Worm (Caenorhabditis elegans) whole organism, young adult: ENCODE measurements around the gene htrl-1.

Source experiments
- B0019.2 ChIP-seq: fragments of 200-800 bp; sonication (Bioruptor generic); conservative IDR thresholded peaks from 2 replicates; pipeline ENCODE4 v1.3.6; 2022; ENCODE audit warnings: missing genetic modification reagents, missing genetic modification characterization, missing compliant biosample characterization
- F10E7.11 ChIP-seq: sonication (generic microtip); optimal IDR thresholded peaks from 2 replicates; lab custom pipeline; 2017; ENCODE audit warnings: mild to moderate bottlenecking, missing genetic modification characterization, moderate library complexity, missing compliant biosample characterization
- F37B4.10 ChIP-seq: fragments of 200-800 bp; sonication (Bioruptor generic); IDR thresholded peaks from 2 replicates; pipeline ENCODE4 v1.3.6; 2022; ENCODE audit warnings: missing genetic modification characterization, missing compliant biosample characterization
- F39B2.1 ChIP-seq: fragments of 200-800 bp; sonication (Bioruptor generic); IDR thresholded peaks from 2 replicates; pipeline ENCODE4 v1.3.6; 2022; ENCODE audit warnings: missing genetic modification reagents, missing genetic modification characterization, missing compliant biosample characterization
- F49E8.2 ChIP-seq: sonication (generic microtip); optimal IDR thresholded peaks from 3 replicates; lab custom pipeline; 2017; ENCODE audit warnings: missing genetic modification characterization, mild to moderate bottlenecking, missing compliant biosample characterization, antibody characterized with exemption, moderate library complexity; ENCODE audit not compliant: insufficient read depth
- F52B5.7 ChIP-seq: sonication (generic microtip); optimal IDR thresholded peaks from 2 replicates; lab custom pipeline; 2016; ENCODE audit warnings: mild to moderate bottlenecking, missing genetic modification characterization, missing compliant biosample characterization
- K11D2.4 ChIP-seq: fragments of 200-800 bp; sonication (Bioruptor generic); IDR thresholded peaks from 2 replicates; pipeline ENCODE4 v1.3.6; 2022; ENCODE audit warnings: missing genetic modification reagents, missing genetic modification characterization, missing compliant biosample characterization
- K12H6.12 ChIP-seq: fragments of 200-800 bp; sonication (Bioruptor generic); optimal IDR thresholded peaks from 2 replicates; lab custom pipeline; 2018; ENCODE audit warnings: mild to moderate bottlenecking, missing genetic modification characterization, missing compliant biosample characterization
- Y53F4B.3 ChIP-seq: fragments of 200-800 bp; sonication (Bioruptor generic); IDR thresholded peaks from 2 replicates; pipeline ENCODE4 v1.3.6; 2022; ENCODE audit warnings: missing genetic modification reagents, missing genetic modification characterization, missing compliant biosample characterization
- Y67H2A.10 ChIP-seq: fragments of 200-800 bp; sonication (Bioruptor generic); conservative IDR thresholded peaks from 2 replicates; pipeline ENCODE4 v1.3.6; 2022; ENCODE audit warnings: missing genetic modification reagents, missing genetic modification characterization, missing compliant biosample characterization
- Y79H2A.3 ChIP-seq: fragments of 200-800 bp; sonication (Bioruptor generic); conservative IDR thresholded peaks from 2 replicates; pipeline ENCODE4 v1.3.6; 2022; ENCODE audit warnings: missing genetic modification reagents, missing genetic modification characterization, missing compliant biosample characterization
- Y95B8A.8 ChIP-seq: fragments of 200-800 bp; sonication (Bioruptor generic); IDR thresholded peaks from 2 replicates; pipeline ENCODE4 v1.3.6; 2022; ENCODE audit warnings: missing genetic modification reagents, missing genetic modification characterization, missing compliant biosample characterization
- akir-1 ChIP-seq: fragments of 200-800 bp; sonication (Bioruptor generic); optimal IDR thresholded peaks from 2 replicates; lab custom pipeline; 2018; ENCODE audit warnings: mild to moderate bottlenecking, missing genetic modification characterization, moderate library complexity, missing compliant biosample characterization
- aptf-3 ChIP-seq: fragments of 200-800 bp; sonication (Bioruptor generic); IDR thresholded peaks from 2 replicates; pipeline ENCODE4 v1.3.6; 2022; ENCODE audit warnings: missing genetic modification characterization, missing compliant biosample characterization
- attf-3 ChIP-seq: fragments of 200-800 bp; sonication (Bioruptor generic); conservative IDR thresholded peaks from 2 replicates; pipeline ENCODE4 v1.3.6; 2022; ENCODE audit warnings: missing genetic modification reagents, missing genetic modification characterization, missing compliant biosample characterization
- attf-6 ChIP-seq: fragments of 200-800 bp; sonication (Bioruptor generic); IDR thresholded peaks from 2 replicates; pipeline ENCODE4 v1.3.6; 2022; ENCODE audit warnings: missing genetic modification reagents, missing genetic modification characterization, missing compliant biosample characterization
- bed-1 ChIP-seq: fragments of 200-800 bp; sonication (Bioruptor generic); IDR thresholded peaks from 2 replicates; pipeline ENCODE4 v1.3.6; 2022; ENCODE audit warnings: missing genetic modification reagents, missing genetic modification characterization, missing compliant biosample characterization
- bed-2 ChIP-seq: fragments of 200-800 bp; sonication (Bioruptor generic); IDR thresholded peaks from 2 replicates; pipeline ENCODE4 v1.3.6; 2022; ENCODE audit warnings: missing genetic modification reagents, missing genetic modification characterization, missing compliant biosample characterization
- cebp-2 ChIP-seq: fragments of 200-800 bp; sonication (Bioruptor generic); IDR thresholded peaks from 2 replicates; pipeline ENCODE4 v1.3.6; 2022; ENCODE audit warnings: missing genetic modification characterization, missing compliant biosample characterization
- ceh-100 ChIP-seq: fragments of 200-800 bp; sonication (Bioruptor generic); IDR thresholded peaks from 2 replicates; pipeline ENCODE4 v1.3.6; 2022; ENCODE audit warnings: missing genetic modification reagents, missing genetic modification characterization, missing compliant biosample characterization
- ceh-27 ChIP-seq: fragments of 200-800 bp; sonication (Bioruptor generic); optimal IDR thresholded peaks from 2 replicates; lab custom pipeline; 2018; ENCODE audit warnings: mild to moderate bottlenecking, missing genetic modification characterization, moderate library complexity, missing compliant biosample characterization
- ceh-79 ChIP-seq: sonication (generic microtip); optimal IDR thresholded peaks from 2 replicates; lab custom pipeline; 2017; ENCODE audit warnings: mild to moderate bottlenecking, missing genetic modification characterization, missing compliant biosample characterization
- chd-7 ChIP-seq: sonication (generic microtip); optimal IDR thresholded peaks from 2 replicates; lab custom pipeline; 2016; ENCODE audit warnings: mild to moderate bottlenecking, missing genetic modification characterization, moderate library complexity, missing compliant biosample characterization
- efl-1 ChIP-seq: fragments of 150-350 bp; optimal IDR thresholded peaks from 2 replicates; lab custom pipeline; 2014; ENCODE audit warnings: missing biosample characterization, missing genetic modification reagents, missing genetic modification characterization
- egl-18 ChIP-seq: fragments of 200-800 bp; sonication (Bioruptor generic); IDR thresholded peaks from 2 replicates; pipeline ENCODE4 v1.3.6; 2022; ENCODE audit warnings: missing genetic modification reagents, missing genetic modification characterization, missing compliant biosample characterization
- egrh-3 ChIP-seq: fragments of 200-800 bp; sonication (Bioruptor generic); IDR thresholded peaks from 2 replicates; pipeline ENCODE4 v1.3.6; 2022; ENCODE audit warnings: missing genetic modification reagents, missing genetic modification characterization, missing compliant biosample characterization
- ets-4 ChIP-seq: fragments of 200-800 bp; sonication (Bioruptor generic); optimal IDR thresholded peaks from 2 replicates; lab custom pipeline; 2018; ENCODE audit warnings: mild to moderate bottlenecking, missing genetic modification characterization, missing compliant biosample characterization
- fkh-3 ChIP-seq: sonication (generic microtip); optimal IDR thresholded peaks from 2 replicates; lab custom pipeline; 2016; ENCODE audit warnings: mild to moderate bottlenecking, missing genetic modification characterization, missing compliant biosample characterization
- gei-17 ChIP-seq: fragments of 200-800 bp; sonication (Bioruptor generic); optimal IDR thresholded peaks from 2 replicates; lab custom pipeline; 2018; ENCODE audit warnings: mild to moderate bottlenecking, missing genetic modification characterization, missing compliant biosample characterization
- hlh-12 ChIP-seq: sonication (generic microtip); optimal IDR thresholded peaks from 2 replicates; lab custom pipeline; 2016; ENCODE audit warnings: missing genetic modification characterization, missing compliant biosample characterization
- lag-1 ChIP-seq: fragments of 200-800 bp; sonication (Bioruptor generic); IDR thresholded peaks from 2 replicates; pipeline ENCODE4 v1.3.6; 2022; ENCODE audit warnings: missing genetic modification reagents, missing genetic modification characterization, missing compliant biosample characterization
- lin-26 ChIP-seq: fragments of 200-800 bp; sonication (Bioruptor generic); IDR thresholded peaks from 2 replicates; pipeline ENCODE4 v1.3.6; 2022; ENCODE audit warnings: missing genetic modification reagents, missing genetic modification characterization, missing compliant biosample characterization
- lin-54 ChIP-seq: fragments of 200-800 bp; sonication (Bioruptor generic); optimal IDR thresholded peaks from 2 replicates; lab custom pipeline; 2018; ENCODE audit warnings: mild to moderate bottlenecking, missing genetic modification characterization, missing compliant biosample characterization
- mel-28 ChIP-seq: sonication (generic microtip); optimal IDR thresholded peaks from 2 replicates; lab custom pipeline; 2016; ENCODE audit warnings: borderline replicate concordance, mild to moderate bottlenecking, missing genetic modification characterization, missing compliant biosample characterization
- mes-4 ChIP-seq: sonication (generic microtip); optimal IDR thresholded peaks from 2 replicates; lab custom pipeline; 2016; ENCODE audit warnings: missing genotype, missing genetic modification characterization, missing compliant biosample characterization
- mxl-1 ChIP-seq: sonication (generic microtip); optimal IDR thresholded peaks from 2 replicates; lab custom pipeline; 2016; ENCODE audit warnings: missing genetic modification characterization, missing compliant biosample characterization
- pbrm-1 ChIP-seq: fragments of 200-800 bp; sonication (Bioruptor generic); IDR thresholded peaks from 2 replicates; pipeline ENCODE4 v1.3.6; 2022; ENCODE audit warnings: missing genetic modification reagents, missing genetic modification characterization, missing compliant biosample characterization
- pha-4 ChIP-seq: fragments of 150-350 bp; sonication (generic microtip); optimal IDR thresholded peaks from 2 replicates; lab custom pipeline; 2014; ENCODE audit warnings: missing biosample characterization, missing genetic modification reagents, missing genetic modification characterization
- somi-1 ChIP-seq: fragments of 200-800 bp; sonication (Bioruptor generic); optimal IDR thresholded peaks from 2 replicates; lab custom pipeline; 2018; ENCODE audit warnings: mild to moderate bottlenecking, missing genetic modification characterization, missing compliant biosample characterization
- sptf-2 ChIP-seq: fragments of 200-800 bp; sonication (Bioruptor generic); optimal IDR thresholded peaks from 2 replicates; lab custom pipeline; 2018; ENCODE audit warnings: mild to moderate bottlenecking, missing genetic modification characterization, missing compliant biosample characterization
- tbp1 ChIP-seq: fragments of 200-800 bp; sonication (Bioruptor generic); optimal IDR thresholded peaks from 2 replicates; lab custom pipeline; 2018; ENCODE audit warnings: mild to moderate bottlenecking, missing genetic modification characterization, missing compliant biosample characterization
- tlf-1 ChIP-seq: fragments of 200-800 bp; sonication (Bioruptor generic); optimal IDR thresholded peaks from 2 replicates; lab custom pipeline; 2018; ENCODE audit warnings: mild to moderate bottlenecking, missing genetic modification characterization, missing compliant biosample characterization
- unc-130 ChIP-seq: sonication (generic microtip); optimal IDR thresholded peaks from 2 replicates; lab custom pipeline; 2016; ENCODE audit warnings: missing genetic modification reagents, missing genetic modification characterization, missing compliant biosample characterization
- zim-3 ChIP-seq: sonication (generic microtip); optimal IDR thresholded peaks from 2 replicates; lab custom pipeline; 2017; ENCODE audit warnings: mild to moderate bottlenecking, missing genetic modification characterization, moderate library complexity, missing compliant biosample characterization
- ztf-25 ChIP-seq: fragments of 200-800 bp; sonication (Bioruptor generic); IDR thresholded peaks from 2 replicates; pipeline ENCODE4 v1.3.6; 2022; ENCODE audit warnings: missing genetic modification reagents, missing genetic modification characterization, missing compliant biosample characterization

htrl-1 gene

DNA sequence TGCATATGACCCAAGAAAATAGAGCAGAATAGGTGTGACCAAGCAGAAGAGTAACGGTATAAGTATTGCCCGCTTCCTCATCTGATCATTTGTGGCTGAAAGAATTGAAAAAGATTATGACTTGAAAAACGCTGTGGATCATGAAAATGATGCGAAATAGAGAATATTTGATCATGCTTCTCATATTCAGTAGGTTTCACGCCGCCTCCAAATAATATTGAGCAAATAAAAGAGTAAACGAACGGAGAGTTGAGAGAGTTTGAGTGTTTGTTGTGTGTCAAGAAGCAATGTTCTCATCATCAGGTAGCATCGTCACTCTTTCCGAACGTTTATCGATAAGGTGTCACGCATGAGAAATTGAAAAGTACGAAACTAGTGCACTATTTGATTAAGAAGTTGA, at the start of gene htrl-1:
Gene htrl-1 (minus strand): TSS at position 101 of the 400 bp plus-strand sequence.
- TF ChIP-seq mxl-1 (tag; lab: Kevin White, UChicago) (no peak), bed-2 (no peak), B0019.2 (GFP tag; lab: Robert Waterston, UW) (no peak), cebp-2 (GFP tag; lab: Robert Waterston, UW) (no peak), ceh-27 (no peak), akir-1 (GFP tag; lab: Kevin White, UChicago) (no peak), fkh-3 (tag; lab: Kevin White, UChicago) (no peak), tlf-1 (GFP tag; lab: Kevin White, UChicago) (no peak), lag-1 (GFP tag; lab: Robert Waterston, UW) (no peak), egrh-3 (GFP tag; lab: Robert Waterston, UW) (no peak), F52B5.7 (no peak)

- TF ChIP-seq Y95B8A.8 (GFP tag; lab: Robert Waterston, UW) (no peak), F37B4.10 (GFP tag; lab: Robert Waterston, UW) (no peak), ceh-79 (tag; lab: Kevin White, UChicago) (no peak), F10E7.11 (no peak), K12H6.12 (tag; lab: Kevin White, UChicago) (no peak), pha-4 (no peak), aptf-3 (GFP tag; lab: Robert Waterston, UW) (no peak), egl-18 (no peak), bed-2 (no peak), ets-4 (GFP tag; lab: Kevin White, UChicago) (no peak), F39B2.1 (GFP tag; lab: Robert Waterston, UW) (no peak), B0019.2 (GFP tag; lab: Robert Waterston, UW) (no peak), mes-4 (tag; lab: Kevin White, UChicago) (no peak), tbp1 (GFP tag; lab: Kevin White, UChicago) (no peak), F49E8.2 (tag; lab: Kevin White, UChicago) (no peak), sptf-2 (no peak)
These were observed 49.0 kb upstream of the htrl-1 start, which contains the start of gene F38B7.10 for ce11 chrV:11545227-11545626. Gene F38B7.10 (plus strand): TSS chrV:11545527.

DNA sequence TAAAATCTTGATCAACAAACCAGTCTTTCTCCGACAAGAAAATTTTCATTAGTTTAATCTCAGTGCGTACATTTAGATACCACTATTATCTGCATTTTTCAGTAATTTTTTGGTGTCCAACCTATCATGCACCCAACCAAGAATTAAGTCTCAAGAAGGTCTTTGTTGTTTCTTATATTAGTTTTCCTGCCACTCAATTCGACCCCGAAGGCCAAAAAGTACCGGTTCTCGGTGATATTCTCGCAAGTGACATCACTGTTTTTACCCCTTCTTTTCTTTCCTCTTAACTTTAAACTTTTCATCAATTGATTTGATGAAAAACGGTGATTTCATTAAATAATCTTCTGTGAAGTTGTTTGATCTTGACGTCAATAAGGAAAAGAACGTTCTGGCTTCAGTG, 47.4 kb upstream of the htrl-1 start, which contains the start of gene F38B7.2:
Gene F38B7.2 (plus strand): TSS at position 400 of the 400 bp plus-strand sequence.
- TF ChIP-seq pbrm-1 (GFP tag; lab: Robert Waterston, UW), result 0 out of 2 replicates have a peak, but pooled peaks have one; percentile 15
- TF ChIP-seq lin-26 (GFP tag; lab: Robert Waterston, UW), result no peak

- TF ChIP-seq lin-54 (no peak), tlf-1 (GFP tag; lab: Kevin White, UChicago) (no peak), hlh-12 (tag; lab: Kevin White, UChicago) (no peak), somi-1 (GFP tag; lab: Kevin White, UChicago) (peak; percentile 30), gei-17 (peak; percentile 3), attf-6 (GFP tag; lab: Robert Waterston, UW) (no peak), mel-28 (tag; lab: Kevin White, UChicago) (no peak), attf-3 (GFP tag; lab: Robert Waterston, UW) (0 out of 2 replicates have a peak, but pooled peaks have one; percentile 32), efl-1 (GFP tag; lab: Kevin White, UChicago) (no peak), unc-130 (GFP tag; lab: Kevin White, UChicago) (no peak), chd-7 (tag; lab: Kevin White, UChicago) (peak; percentile 44), fkh-3 (tag; lab: Kevin White, UChicago) (no peak), Y67H2A.10 (GFP tag; lab: Robert Waterston, UW) (no peak), egrh-3 (GFP tag; lab: Robert Waterston, UW) (no peak), ztf-25 (GFP tag; lab: Robert Waterston, UW) (peak; percentile 67; the same call in 1 of the 2 replicates), bed-1 (GFP tag; lab: Robert Waterston, UW) (0 out of 2 replicates have a peak, but pooled peaks have one; percentile 46), F52B5.7 (peak; percentile 76), K11D2.4 (GFP tag; lab: Robert Waterston, UW) (peak; percentile 43; the same call in 1 of the 2 replicates), Y79H2A.3 (no peak), ceh-100 (GFP tag; lab: Robert Waterston, UW) (peak; percentile 19; the same call in 1 of the 2 replicates), Y53F4B.3 (GFP tag; lab: Robert Waterston, UW) (0 out of 2 replicates have a peak, but pooled peaks have one; percentile 34), zim-3 (no peak)
These were observed 45.1 kb upstream of the htrl-1 start for ce11 chrV:11541284-11541683.
